Fruit fly (Drosophila melanogaster): ENCODE results near the gene Gad1.

DNA sequence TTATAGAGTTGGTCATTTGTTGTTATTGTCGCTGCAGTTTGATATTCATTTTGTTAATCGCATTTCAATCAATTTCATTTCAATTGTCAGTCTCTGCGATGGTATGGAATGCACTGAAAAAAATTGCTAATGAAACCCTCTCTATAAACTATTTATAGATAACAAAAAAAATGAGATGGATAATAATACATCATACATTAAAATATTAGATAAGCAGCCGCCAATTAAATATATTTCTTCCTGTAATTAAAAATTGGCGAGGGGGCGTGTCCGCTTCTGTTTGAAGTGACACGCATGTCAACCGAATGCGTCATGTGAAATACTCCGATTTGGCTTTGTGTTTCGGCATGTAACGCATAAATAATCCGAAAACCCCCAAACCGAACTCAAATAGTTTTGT, 44.0 kb downstream of the Gad1 start:
- TF ChIP-seq CG8478 (optimal IDR thresholded peaks at IDR 0.05) (no peak), CTCF (optimal IDR thresholded peaks at IDR 0.05) (no peak)

Data from S2 (cell line).